Worm (Caenorhabditis elegans) whole organism, late embryonic: ENCODE results near the gene W03G11.2.

Source experiments
- C08G9.2 ChIP-seq: sonication (generic microtip); optimal IDR thresholded peaks from 2 replicates; lab custom pipeline; 2016; ENCODE audit warnings: mild to moderate bottlenecking, missing genetic modification characterization, moderate library complexity, missing compliant biosample characterization
- C38D4.7 ChIP-seq: fragments of 200-800 bp; sonication (Bioruptor generic); optimal IDR thresholded peaks from 2 replicates; lab custom pipeline; 2018; ENCODE audit warnings: mild to moderate bottlenecking, missing genetic modification characterization, moderate library complexity, missing compliant biosample characterization
- F13H6.1 ChIP-seq: sonication (generic microtip); optimal IDR thresholded peaks from 2 replicates; lab custom pipeline; 2016; ENCODE audit warnings: missing genetic modification characterization, missing compliant biosample characterization
- K02D7.2 ChIP-seq: sonication (generic microtip); optimal IDR thresholded peaks from 2 replicates; lab custom pipeline; 2017; ENCODE audit warnings: mild to moderate bottlenecking, missing genetic modification characterization, missing compliant biosample characterization
- T23F11.4 ChIP-seq: fragments of 200-800 bp; sonication (Bioruptor generic); optimal IDR thresholded peaks from 2 replicates; lab custom pipeline; 2018; ENCODE audit warnings: mild to moderate bottlenecking, missing genetic modification characterization, missing compliant biosample characterization
- ahr-1 ChIP-seq: sonication (generic microtip); optimal IDR thresholded peaks from 2 replicates; lab custom pipeline; 2016; ENCODE audit warnings: missing genetic modification characterization, missing compliant biosample characterization
- ceh-14 ChIP-seq: sonication (generic microtip); optimal IDR thresholded peaks from 2 replicates; lab custom pipeline; 2016; ENCODE audit warnings: missing genotype, missing genetic modification characterization, missing compliant biosample characterization
- ceh-22 ChIP-seq: sonication (generic microtip); optimal IDR thresholded peaks from 2 replicates; lab custom pipeline; 2017; ENCODE audit warnings: missing biosample characterization, missing genetic modification characterization
- ceh-24 ChIP-seq: sonication (generic microtip); optimal IDR thresholded peaks from 2 replicates; lab custom pipeline; 2016; ENCODE audit warnings: mild to moderate bottlenecking, missing genetic modification characterization, missing compliant biosample characterization
- ceh-30 ChIP-seq: fragments of 150-350 bp; optimal IDR thresholded peaks from 2 replicates; lab custom pipeline; 2014; ENCODE audit warnings: missing biosample characterization, missing genetic modification characterization
- ceh-31 ChIP-seq: sonication (generic microtip); optimal IDR thresholded peaks from 2 replicates; lab custom pipeline; 2016; ENCODE audit warnings: missing genetic modification characterization, missing compliant biosample characterization
- dmd-4 ChIP-seq: sonication (generic microtip); optimal IDR thresholded peaks from 2 replicates; lab custom pipeline; 2016; ENCODE audit warnings: borderline replicate concordance, missing genetic modification characterization, missing compliant biosample characterization
- dve-1 ChIP-seq: sonication (generic microtip); optimal IDR thresholded peaks from 2 replicates; lab custom pipeline; 2017; ENCODE audit warnings: antibody characterized with exemption, mild to moderate bottlenecking, missing genetic modification characterization, missing compliant biosample characterization
- ets-4 ChIP-seq: sonication (generic microtip); optimal IDR thresholded peaks from 2 replicates; lab custom pipeline; 2016; ENCODE audit warnings: missing genetic modification characterization, missing compliant biosample characterization
- fkh-6 ChIP-seq: sonication (generic microtip); optimal IDR thresholded peaks from 2 replicates; lab custom pipeline; 2016; ENCODE audit warnings: missing genetic modification characterization, missing compliant biosample characterization
- hlh-15 ChIP-seq: sonication (generic microtip); optimal IDR thresholded peaks from 2 replicates; lab custom pipeline; 2016; ENCODE audit warnings: missing genetic modification characterization, missing compliant biosample characterization
- hlh-30 ChIP-seq: sonication (generic microtip); optimal IDR thresholded peaks from 2 replicates; lab custom pipeline; 2017; ENCODE audit warnings: antibody characterized with exemption, missing genetic modification characterization, missing compliant biosample characterization; ENCODE audit not compliant: insufficient read depth
- lim-6 ChIP-seq: sonication (generic microtip); optimal IDR thresholded peaks from 2 replicates; lab custom pipeline; 2016; ENCODE audit warnings: missing genetic modification characterization, missing compliant biosample characterization
- lin-11 ChIP-seq: fragments of 200-800 bp; sonication (Bioruptor generic); optimal IDR thresholded peaks from 2 replicates; lab custom pipeline; 2018; ENCODE audit warnings: mild to moderate bottlenecking, missing genetic modification characterization, missing compliant biosample characterization
- nhr-11 ChIP-seq: fragments of 150-350 bp; optimal IDR thresholded peaks from 2 replicates; lab custom pipeline; 2014; ENCODE audit warnings: missing biosample characterization, missing genetic modification characterization
- nhr-232 ChIP-seq: sonication (generic microtip); optimal IDR thresholded peaks from 2 replicates; lab custom pipeline; 2016; ENCODE audit warnings: missing genetic modification characterization, missing compliant biosample characterization
- npax-4 ChIP-seq: sonication (generic microtip); optimal IDR thresholded peaks from 2 replicates; lab custom pipeline; 2016; ENCODE audit warnings: missing genetic modification characterization, missing compliant biosample characterization
- pha-2 ChIP-seq: sonication (generic microtip); optimal IDR thresholded peaks from 2 replicates; lab custom pipeline; 2017; ENCODE audit warnings: mild to moderate bottlenecking, missing genetic modification characterization, missing compliant biosample characterization
- pha-4 ChIP-seq: fragments of 150-350 bp; optimal IDR thresholded peaks from 2 replicates; lab custom pipeline; 2018; ENCODE audit warnings: missing biosample characterization, missing genetic modification reagents, missing genetic modification characterization
- ref-2 ChIP-seq: sonication (generic microtip); optimal IDR thresholded peaks from 2 replicates; lab custom pipeline; 2016; ENCODE audit warnings: missing genetic modification characterization, missing compliant biosample characterization
- sox-4 ChIP-seq: sonication (generic microtip); optimal IDR thresholded peaks from 2 replicates; lab custom pipeline; 2017; ENCODE audit warnings: mild to moderate bottlenecking, missing genetic modification characterization, inconsistent platforms, missing compliant biosample characterization
- syd-9 ChIP-seq: sonication (generic microtip); optimal IDR thresholded peaks from 2 replicates; lab custom pipeline; 2016; ENCODE audit warnings: mild to moderate bottlenecking, missing genetic modification characterization, moderate library complexity, missing compliant biosample characterization
- tbx-2 ChIP-seq: sonication (generic microtip); optimal IDR thresholded peaks from 2 replicates; lab custom pipeline; 2016; ENCODE audit warnings: missing genetic modification characterization, missing compliant biosample characterization
- tbx-7 ChIP-seq: sonication (generic microtip); optimal IDR thresholded peaks from 2 replicates; lab custom pipeline; 2016; ENCODE audit warnings: missing genotype, missing genetic modification characterization, missing compliant biosample characterization
- unc-3 ChIP-seq, 2 experiments: fragments of 200-800 bp in 1 of 2; sonication (Bioruptor generic) in 1 of 2; sonication (generic microtip) in 1 of 2; conservative IDR thresholded peaks in 1 of 2; optimal IDR thresholded peaks in 1 of 2; 2 replicates each; pipeline versions ENCODE4 v1.3.6 to Lab custom; 2016 to 2022; ENCODE audit warnings: missing compliant biosample characterization in 2 of 2, missing genetic modification characterization in 2 of 2, missing genetic modification reagents in 1 of 2
- unc-55 ChIP-seq: sonication (generic microtip); optimal IDR thresholded peaks from 2 replicates; lab custom pipeline; 2017; ENCODE audit warnings: missing biosample characterization, missing genetic modification reagents, missing genetic modification characterization
- ztf-16 ChIP-seq: sonication (generic microtip); optimal IDR thresholded peaks from 2 replicates; lab custom pipeline; 2017; ENCODE audit warnings: missing genetic modification characterization, missing compliant biosample characterization

The W03G11.2 gene

ce11 chrX:12143693-12144092 is 35.3 kb upstream of the W03G11.2 start, which contains the start of gene M153.5:
Gene M153.5, plus strand, starts transcription at chrX:12143993.
- no peak for TF ChIP-seq tbx-7 (tag; lab: Kevin White, UChicago)
- TF ChIP-seq ztf-16 (tag; lab: Kevin White, UChicago), result no peak
- TF ChIP-seq ceh-14 (tag; lab: Kevin White, UChicago), result no peak
- no peak for TF ChIP-seq K02D7.2 (tag; lab: Kevin White, UChicago)
- no peak for TF ChIP-seq dve-1
- no peak for TF ChIP-seq nhr-232 (tag; lab: Kevin White, UChicago)
- no peak for TF ChIP-seq T23F11.4 (GFP tag; lab: Kevin White, UChicago)
- no peak for TF ChIP-seq ceh-22 (tag; lab: Kevin White, UChicago)
- TF ChIP-seq hlh-30, result no peak
- TF ChIP-seq C38D4.7 (GFP tag; lab: Kevin White, UChicago), result no peak
- no peak for TF ChIP-seq syd-9 (tag; lab: Kevin White, UChicago)
- no peak for TF ChIP-seq lin-11
- no peak for TF ChIP-seq ceh-31
- no peak for TF ChIP-seq dmd-4
- no peak for TF ChIP-seq npax-4 (tag; lab: Kevin White, UChicago)

ce11 chrX:12142569-12142968 is 34.2 kb upstream of the W03G11.2 start, which contains the start of gene M153.3:
Gene M153.3, plus strand, starts transcription at chrX:12142869.
- TF ChIP-seq ets-4 (tag; lab: Kevin White, UChicago) (peak; percentile 36), unc-3 (GFP tag; conservative IDR thresholded peaks at IDR 0.05; lab: Robert Waterston, UW) (no peak), unc-3 (tag; optimal IDR thresholded peaks at IDR 0.05; lab: Kevin White, UChicago) (no peak)
- TF ChIP-seq, all 69 proteins: peak for 1

- TF ChIP-seq ceh-22 (tag; lab: Kevin White, UChicago) (no peak), syd-9 (tag; lab: Kevin White, UChicago) (no peak), ceh-30 (tag; lab: Kevin White, UChicago) (no peak), pha-4 (tag; lab: Kevin White, UChicago) (no peak), C38D4.7 (GFP tag; lab: Kevin White, UChicago) (no peak), hlh-15 (tag; lab: Kevin White, UChicago) (no peak), fkh-6 (tag; lab: Kevin White, UChicago) (no peak), F13H6.1 (no peak), tbx-2 (tag; lab: Kevin White, UChicago) (no peak), ref-2 (tag; lab: Kevin White, UChicago) (no peak), unc-3 (GFP tag; conservative IDR thresholded peaks at IDR 0.05; lab: Robert Waterston, UW) (no peak), unc-3 (tag; optimal IDR thresholded peaks at IDR 0.05; lab: Kevin White, UChicago) (no peak), pha-2 (tag; lab: Kevin White, UChicago) (no peak), dmd-4 (no peak)
Measured at ce11 chrX:12141051-12141450, 32.6 kb upstream of the W03G11.2 start, which contains the start of gene lyst-1. Gene lyst-1, minus strand, starts transcription at chrX:12141151.

- TF ChIP-seq ceh-30 (tag; lab: Kevin White, UChicago) (no peak), ref-2 (tag; lab: Kevin White, UChicago) (no peak), lin-11 (no peak), T23F11.4 (GFP tag; lab: Kevin White, UChicago) (no peak), C38D4.7 (GFP tag; lab: Kevin White, UChicago) (no peak), sox-4 (tag; lab: Kevin White, UChicago) (no peak)
Measured at ce11 chrX:12125308-12125707, 16.9 kb upstream of the W03G11.2 start, which contains the start of gene lgc-18. Gene lgc-18, plus strand, starts transcription at chrX:12125608.

- TF ChIP-seq ceh-24 (no peak), K02D7.2 (tag; lab: Kevin White, UChicago) (no peak), nhr-11 (no peak), C08G9.2 (tag; lab: Kevin White, UChicago) (no peak), pha-2 (tag; lab: Kevin White, UChicago) (no peak), ahr-1 (tag; lab: Kevin White, UChicago) (no peak), unc-55 (GFP tag; lab: Kevin White, UChicago) (no peak), lim-6 (no peak)
Measured at ce11 chrX:12123152-12123551, 14.7 kb upstream of the W03G11.2 start, which contains the start of gene T01H10.11. Gene T01H10.11, plus strand, starts transcription at chrX:12123452.
